Worm (Caenorhabditis elegans) whole organism, L3 larva: Measurements from ENCODE around the gene K05F1.10.

Source experiments
- jun-1 ChIP-seq: fragments of 150-350 bp; optimal IDR thresholded peaks from 2 replicates; lab custom pipeline; 2014; ENCODE audit warnings: missing biosample characterization, missing genetic modification reagents, missing genetic modification characterization
- pha-4 ChIP-seq: fragments of 150-350 bp; optimal IDR thresholded peaks from 2 replicates; lab custom pipeline; 2014; ENCODE audit warnings: missing biosample characterization, missing genetic modification reagents, missing genetic modification characterization
- snpc-4 ChIP-seq: fragments of 150-350 bp; optimal IDR thresholded peaks from 2 replicates; lab custom pipeline; 2014; ENCODE audit warnings: missing biosample characterization, missing genetic modification characterization

- TF ChIP-seq pha-4 (tag; lab: Kevin White, UChicago) (no peak), snpc-4 (no peak), jun-1 (tag; lab: Kevin White, UChicago) (no peak)
Measured at ce11 chrII:5852007-5852406, 46.7 kb upstream of the K05F1.10 start, which contains the start of gene H41C03.2.
